Fruit fly (Drosophila melanogaster): Measurements from ENCODE around the gene Npl4.

The Npl4 gene

DNA sequence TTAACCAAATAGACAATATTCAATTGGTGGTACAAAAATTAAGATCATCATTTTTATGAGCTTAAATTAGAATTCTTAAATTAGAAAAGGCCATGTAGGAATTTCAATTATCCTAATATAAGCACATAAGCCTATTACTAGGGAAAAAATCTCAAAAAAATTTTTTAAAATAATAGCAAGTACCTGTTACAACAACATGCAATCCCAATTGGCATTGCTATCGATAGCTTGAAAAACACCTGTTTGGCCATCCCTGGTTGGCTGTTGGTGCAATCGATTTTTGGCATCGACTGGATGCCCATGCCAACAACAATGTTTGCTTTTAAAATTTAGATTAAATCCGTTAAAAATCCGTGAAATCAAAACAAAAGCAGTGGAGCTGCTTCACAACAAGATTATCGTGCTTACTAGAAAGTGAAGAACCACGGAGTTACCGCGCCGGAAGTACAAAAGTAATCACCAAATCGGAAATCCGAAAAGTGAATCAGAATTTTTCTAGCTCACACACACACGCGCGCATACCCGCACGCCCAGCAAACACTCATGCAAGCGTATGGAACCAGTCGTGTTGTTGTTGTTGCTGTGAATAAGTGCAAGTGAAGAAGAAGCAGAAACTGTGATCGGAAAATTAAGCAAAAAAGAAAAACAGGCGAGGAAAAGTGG lies 37.2 kb upstream of the Npl4 start, which contains the start of gene RASSF8 (continued):
- TF ChIP-seq CG11456 (GFP tag; IDR thresholded peaks at IDR 0.05) (peak; percentile 62; the same call in 1 of the 3 replicates), CG11247 (GFP tag; IDR thresholded peaks at IDR 0.05) (no peak), CG12769 (tag; optimal IDR thresholded peaks at IDR 0.05) (no peak), inv (GFP tag; IDR thresholded peaks at IDR 0.05; ENCODE audit: partially characterized antibody) (peak; percentile 54; the same call in 1 of the 2 replicates), CG4424 (GFP tag; optimal IDR thresholded peaks at IDR 0.05) (peak; percentile 21), aop (GFP tag; IDR thresholded peaks at IDR 0.05) (0 out of 2 replicates have a peak, but pooled peaks have one; percentile 12), ttk (GFP tag; IDR thresholded peaks at IDR 0.05) (no peak), Ssrp (tag; optimal IDR thresholded peaks at IDR 0.05) (no peak), CG17186 (GFP tag; optimal IDR thresholded peaks at IDR 0.05) (no peak), CG13296 (GFP tag; optimal IDR thresholded peaks at IDR 0.05) (peak; percentile 4), Opbp (GFP tag; IDR thresholded peaks at IDR 0.05; ENCODE audit: partially characterized antibody) (peak; percentile 68; the same call in 2 of the 3 replicates), Rfx (GFP tag; IDR thresholded peaks at IDR 0.05) (peak; percentile 76), CG7928 (GFP tag; optimal IDR thresholded peaks at IDR 0.05) (peak; percentile 87), Deaf1 (tag; optimal IDR thresholded peaks at IDR 0.05) (no peak), chinmo (GFP tag; IDR thresholded peaks at IDR 0.05; ENCODE audit: partially characterized antibody) (peak; percentile 90), Hr39 (optimal IDR thresholded peaks at IDR 0.05) (no peak), CG9876 (GFP tag; optimal IDR thresholded peaks at IDR 0.05) (no peak), MESR4 (GFP tag; optimal IDR thresholded peaks at IDR 0.05) (peak; percentile 88), vnd (GFP tag; IDR thresholded peaks at IDR 0.05; ENCODE audit: partially characterized antibody) (peak; percentile 66), bcd (GFP tag; optimal IDR thresholded peaks at IDR 0.05) (peak; percentile 14), CG16815 (GFP tag; optimal IDR thresholded peaks at IDR 0.05) (no peak), CG14710 (tag; optimal IDR thresholded peaks at IDR 0.05) (peak; percentile 40), nerfin-1 (tag; optimal IDR thresholded peaks at IDR 0.05) (peak; percentile 88), CG7357 (GFP tag; IDR thresholded peaks at IDR 0.05) (no peak), shn (GFP tag; optimal IDR thresholded peaks at IDR 0.05) (no peak), CG12942 (GFP tag; optimal IDR thresholded peaks at IDR 0.05) (no peak), lmd (GFP tag; IDR thresholded peaks at IDR 0.05) (peak; percentile 45; the same call in 1 of the 2 replicates), nmo (GFP tag; optimal IDR thresholded peaks at IDR 0.05) (peak; percentile 42), Ets65A (GFP tag) (peak; percentile 90), CG42726 (GFP tag; IDR thresholded peaks at IDR 0.05; ENCODE audit: partially characterized antibody) (peak; percentile 65), mam (GFP tag; optimal IDR thresholded peaks at IDR 0.05) (peak; percentile 41), gcm2 (GFP tag; optimal IDR thresholded peaks at IDR 0.05) (no peak), unc-4 (GFP tag; IDR thresholded peaks at IDR 0.05; ENCODE audit: partially characterized antibody) (peak; percentile 61), CG32767 (GFP tag; IDR thresholded peaks at IDR 0.05) (no peak), Xbp1 (GFP tag; optimal IDR thresholded peaks at IDR 0.05) (peak; percentile 44), CG6791 (GFP tag; IDR thresholded peaks at IDR 0.05; ENCODE audit: partially characterized antibody) (peak; percentile 83), CG13424 (tag; optimal IDR thresholded peaks at IDR 0.05) (peak; percentile 20), gsb-n (tag; optimal IDR thresholded peaks at IDR 0.05) (no peak), lola (GFP tag; optimal IDR thresholded peaks at IDR 0.05) (no peak), Mad (GFP tag; optimal IDR thresholded peaks at IDR 0.05) (no peak), slbo (GFP tag; IDR thresholded peaks at IDR 0.05) (peak; percentile 78), CG3838 (GFP tag; optimal IDR thresholded peaks at IDR 0.05) (no peak), CG2678 (tag; optimal IDR thresholded peaks at IDR 0.05) (peak; percentile 22), nom (GFP tag; optimal IDR thresholded peaks at IDR 0.05) (no peak), Awh (GFP tag; IDR thresholded peaks at IDR 0.05) (no peak), insv (GFP tag; optimal IDR thresholded peaks at IDR 0.05) (peak; percentile 68 to 96), CG30020 (tag; optimal IDR thresholded peaks at IDR 0.05) (no peak), CG6654 (GFP tag; optimal IDR thresholded peaks at IDR 0.05) (no peak), CG10366 (GFP tag; IDR thresholded peaks at IDR 0.05) (peak; percentile 50; the same call in 1 of the 2 replicates)
